Worm (Caenorhabditis elegans): Measurements from ENCODE around the gene ndua-5.

DNA sequence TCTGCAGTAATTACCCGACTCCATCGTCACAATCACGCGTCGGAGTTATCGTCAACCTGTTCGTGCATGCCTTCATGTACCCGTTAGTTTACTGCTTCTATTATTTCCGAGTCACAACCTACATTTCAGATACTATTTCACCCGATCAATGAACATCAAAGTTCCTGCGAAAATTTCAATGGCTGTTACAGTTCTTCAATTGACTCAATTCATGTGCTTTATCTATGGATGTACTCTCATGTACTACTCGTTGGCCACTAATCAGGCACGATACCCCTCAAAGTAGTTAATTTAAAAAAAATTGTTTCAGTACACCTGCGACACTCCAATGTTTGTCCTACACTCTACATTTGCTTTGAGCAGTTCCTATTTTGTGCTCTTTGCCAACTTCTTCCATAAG is 6.1 kb upstream of the ndua-5 start:
- TF ChIP-seq F13H6.1 (tag; optimal IDR thresholded peaks at IDR 0.05): no peak
- TF ChIP-seq nhr-12 (tag; optimal IDR thresholded peaks at IDR 0.05): no peak
